Fruit fly (Drosophila melanogaster) whole organism, embryonic: ENCODE results near the gene Sulf1.

Experiments
- Abd-B ChIP-seq: fragments of 200-800 bp; sonication (Bioruptor generic); optimal IDR thresholded peaks from 2 replicates; lab custom pipeline; 2018; ENCODE audit warnings: missing biosample characterization, mild to moderate bottlenecking, missing genetic modification characterization, moderate library complexity
- Blimp-1 ChIP-seq: fragments of 200-800 bp; sonication (Bioruptor generic); optimal IDR thresholded peaks from 3 replicates; lab custom pipeline; 2018; ENCODE audit warnings: missing biosample characterization, missing genetic modification characterization, mild to moderate bottlenecking, moderate library complexity, missing genetic modification reagents
- CG10565 ChIP-seq: fragments of 200-800 bp; sonication (Bioruptor generic); optimal IDR thresholded peaks from 3 replicates; lab custom pipeline; 2016; ENCODE audit warnings: missing biosample characterization, mild to moderate bottlenecking, missing genetic modification characterization
- CG10979 ChIP-seq: fragments of 200-800 bp; sonication (Bioruptor generic); optimal IDR thresholded peaks from 2 replicates; lab custom pipeline; 2018; ENCODE audit warnings: missing biosample characterization, mild to moderate bottlenecking, missing genetic modification characterization, moderate library complexity
- CG13123 ChIP-seq: fragments of 200-800 bp; sonication (Bioruptor generic); optimal IDR thresholded peaks from 2 replicates; lab custom pipeline; 2016; ENCODE audit warnings: missing biosample characterization, missing genetic modification characterization
- CG1603 ChIP-seq: fragments of 200-800 bp; sonication (Bioruptor generic); optimal IDR thresholded peaks from 2 replicates; lab custom pipeline; 2019; ENCODE audit warnings: missing biosample characterization, mild to moderate bottlenecking, missing genetic modification characterization, moderate library complexity
- CG17359 ChIP-seq: fragments of 200-800 bp; sonication (Bioruptor generic); optimal IDR thresholded peaks from 3 replicates; lab custom pipeline; 2018; ENCODE audit warnings: missing biosample characterization, mild to moderate bottlenecking, missing genetic modification characterization, moderate library complexity
- CG17568 ChIP-seq: fragments of 200-800 bp; sonication (Bioruptor generic); optimal IDR thresholded peaks from 2 replicates; lab custom pipeline; 2018; ENCODE audit warnings: missing biosample characterization, mild to moderate bottlenecking, missing genetic modification characterization, moderate library complexity
- CG2129 ChIP-seq: fragments of 200-800 bp; sonication (Bioruptor generic); IDR thresholded peaks from 2 replicates; pipeline ENCODE4 v1.3.6; 2022; ENCODE audit warnings: missing biosample characterization, missing genetic modification characterization; ENCODE audit not compliant: partially characterized antibody
- CG2889 ChIP-seq: fragments of 200-800 bp; sonication (Bioruptor generic); IDR thresholded peaks from 3 replicates; pipeline ENCODE4 v1.3.6; 2022; ENCODE audit warnings: missing biosample characterization, missing genetic modification characterization
- CG30020 ChIP-seq: fragments of 200-800 bp; optimal IDR thresholded peaks from 2 replicates; lab custom pipeline; 2019; ENCODE audit warnings: missing biosample characterization, mild to moderate bottlenecking, missing genetic modification characterization, moderate library complexity
- CG30403 ChIP-seq: fragments of 200-800 bp; sonication (Bioruptor generic); optimal IDR thresholded peaks from 3 replicates; lab custom pipeline; 2016; ENCODE audit warnings: missing biosample characterization, missing genetic modification characterization
- CG32772 ChIP-seq: fragments of 200-800 bp; sonication (Bioruptor generic); IDR thresholded peaks from 2 replicates; pipeline ENCODE4 v1.3.6; 2022; ENCODE audit warnings: missing biosample characterization, missing genetic modification characterization
- CG34422 ChIP-seq: fragments of 200-800 bp; sonication (Bioruptor generic); IDR thresholded peaks from 3 replicates; pipeline ENCODE4 v1.3.6; 2022; ENCODE audit warnings: missing biosample characterization, missing genetic modification characterization
- CG6175 ChIP-seq: fragments of 200-800 bp; sonication (Bioruptor generic); IDR thresholded peaks from 3 replicates; pipeline ENCODE4 v1.3.6; 2022; ENCODE audit warnings: missing biosample characterization, missing genetic modification characterization
- CG6654 ChIP-seq: fragments of 200-800 bp; sonication (Bioruptor generic); optimal IDR thresholded peaks from 2 replicates; lab custom pipeline; 2017; ENCODE audit warnings: missing biosample characterization, mild to moderate bottlenecking, missing genetic modification characterization
- CG6689 ChIP-seq: fragments of 200-800 bp; sonication (Bioruptor generic); IDR thresholded peaks from 2 replicates; pipeline ENCODE4 v1.3.6; 2022; ENCODE audit warnings: missing biosample characterization, missing genetic modification characterization
- CG7928 ChIP-seq: fragments of 200-800 bp; sonication (Bioruptor generic); optimal IDR thresholded peaks from 2 replicates; lab custom pipeline; 2017; ENCODE audit warnings: missing biosample characterization, mild to moderate bottlenecking, missing genetic modification characterization
- CG8281 ChIP-seq: fragments of 200-800 bp; sonication (Bioruptor generic); optimal IDR thresholded peaks from 2 replicates; lab custom pipeline; 2018; ENCODE audit warnings: missing biosample characterization, mild to moderate bottlenecking, missing genetic modification characterization, moderate library complexity
- CG8388 ChIP-seq: fragments of 200-800 bp; sonication (Bioruptor generic); optimal IDR thresholded peaks from 2 replicates; lab custom pipeline; 2019; ENCODE audit warnings: missing biosample characterization, mild to moderate bottlenecking, missing genetic modification characterization, moderate library complexity
- Dip2 ChIP-seq: fragments of 200-800 bp; sonication (Bioruptor generic); IDR thresholded peaks from 2 replicates; pipeline ENCODE4 v1.3.6; 2022; ENCODE audit warnings: missing biosample characterization, missing genetic modification characterization
- Doc2 ChIP-seq: fragments of 200-800 bp; sonication (Bioruptor generic); IDR thresholded peaks from 2 replicates; pipeline ENCODE4 v1.3.6; 2022; ENCODE audit warnings: missing biosample characterization, missing genetic modification characterization
- Drgx ChIP-seq: fragments of 200-800 bp; sonication (Bioruptor generic); IDR thresholded peaks from 2 replicates; pipeline ENCODE4 v1.3.6; 2022; ENCODE audit warnings: missing biosample characterization, missing genetic modification characterization
- Ets97D ChIP-seq: fragments of 200-800 bp; sonication (Bioruptor generic); optimal IDR thresholded peaks from 3 replicates; lab custom pipeline; 2016; ENCODE audit warnings: missing biosample characterization, missing genetic modification characterization
- H15 ChIP-seq: fragments of 200-800 bp; sonication (Bioruptor generic); IDR thresholded peaks from 3 replicates; pipeline ENCODE4 v1.3.6; 2022; ENCODE audit warnings: missing biosample characterization, missing genetic modification characterization
- Meics ChIP-seq: fragments of 200-800 bp; sonication (Bioruptor generic); optimal IDR thresholded peaks from 2 replicates; lab custom pipeline; 2017; ENCODE audit warnings: missing biosample characterization, mild to moderate bottlenecking, missing genetic modification characterization
- Mrtf ChIP-seq: fragments of 200-800 bp; sonication (Bioruptor generic); IDR thresholded peaks from 3 replicates; pipeline ENCODE4 v1.3.6; 2022; ENCODE audit warnings: missing biosample characterization, missing genetic modification characterization
- NfI ChIP-seq: fragments of 200-800 bp; sonication (Bioruptor generic); optimal IDR thresholded peaks from 3 replicates; lab custom pipeline; 2018; ENCODE audit warnings: missing biosample characterization, mild to moderate bottlenecking, missing genetic modification characterization, moderate library complexity
- Ptx1 ChIP-seq: fragments of 200-800 bp; sonication (Bioruptor generic); IDR thresholded peaks from 2 replicates; pipeline ENCODE4 v1.3.6; 2022; ENCODE audit warnings: missing biosample characterization, missing genetic modification characterization
- Xbp1 ChIP-seq: fragments of 200-800 bp; sonication (Bioruptor generic); optimal IDR thresholded peaks from 3 replicates; lab custom pipeline; 2016; ENCODE audit warnings: missing biosample characterization, mild to moderate bottlenecking, missing genetic modification characterization
- YL-1 ChIP-seq: fragments of 200-800 bp; sonication (Bioruptor generic); optimal IDR thresholded peaks from 3 replicates; lab custom pipeline; 2017; ENCODE audit warnings: missing biosample characterization, mild to moderate bottlenecking, missing genetic modification characterization
- bab2 ChIP-seq: fragments of 200-800 bp; sonication (Bioruptor generic); optimal IDR thresholded peaks from 2 replicates; lab custom pipeline; 2016; ENCODE audit warnings: missing biosample characterization, missing genetic modification characterization
- btn ChIP-seq: fragments of 200-800 bp; sonication (Bioruptor generic); optimal IDR thresholded peaks from 2 replicates; lab custom pipeline; 2016; ENCODE audit warnings: missing biosample characterization, missing genetic modification characterization
- cwo ChIP-seq: fragments of 200-800 bp; sonication (Bioruptor generic); optimal IDR thresholded peaks from 3 replicates; lab custom pipeline; 2017; ENCODE audit warnings: missing biosample characterization, missing genetic modification characterization, mild to moderate bottlenecking, moderate library complexity, missing genetic modification reagents
- en ChIP-seq: fragments of 200-800 bp; sonication (Bioruptor generic); optimal IDR thresholded peaks from 2 replicates; lab custom pipeline; 2016; ENCODE audit warnings: missing biosample characterization, missing genetic modification characterization
- exex ChIP-seq: fragments of 200-800 bp; sonication (Bioruptor generic); optimal IDR thresholded peaks from 4 replicates; lab custom pipeline; 2018; ENCODE audit warnings: missing biosample characterization, mild to moderate bottlenecking, missing genetic modification characterization, moderate library complexity
- ken ChIP-seq: fragments of 200-800 bp; sonication (Bioruptor generic); IDR thresholded peaks from 3 replicates; pipeline ENCODE4 v1.3.6; 2022; ENCODE audit warnings: missing biosample characterization, missing genetic modification characterization
- lab ChIP-seq: fragments of 200-800 bp; sonication (Bioruptor generic); optimal IDR thresholded peaks from 3 replicates; lab custom pipeline; 2017; ENCODE audit warnings: missing biosample characterization, missing genetic modification characterization, mild to moderate bottlenecking, moderate library complexity, missing genetic modification reagents
- lbe ChIP-seq: fragments of 200-800 bp; sonication (Bioruptor generic); optimal IDR thresholded peaks from 2 replicates; lab custom pipeline; 2016; ENCODE audit warnings: missing biosample characterization, mild to moderate bottlenecking, missing genetic modification characterization
- lmd ChIP-seq: fragments of 200-800 bp; sonication (Bioruptor generic); IDR thresholded peaks from 2 replicates; pipeline ENCODE4 v1.3.6; 2022; ENCODE audit warnings: missing biosample characterization, missing genetic modification characterization
- mirr ChIP-seq: fragments of 200-800 bp; sonication (Bioruptor generic); optimal IDR thresholded peaks from 3 replicates; lab custom pipeline; 2018; ENCODE audit warnings: missing biosample characterization, mild to moderate bottlenecking, missing genetic modification characterization
- phol ChIP-seq: fragments of 200-800 bp; sonication (Bioruptor generic); optimal IDR thresholded peaks from 3 replicates; lab custom pipeline; 2018; ENCODE audit warnings: missing biosample characterization, mild to moderate bottlenecking, missing genetic modification characterization, moderate library complexity
- pzg ChIP-seq: fragments of 200-800 bp; sonication (Bioruptor generic); optimal IDR thresholded peaks from 3 replicates; lab custom pipeline; 2018; ENCODE audit warnings: missing biosample characterization, mild to moderate bottlenecking, missing genetic modification characterization, moderate library complexity
- repo ChIP-seq: fragments of 200-800 bp; sonication (Bioruptor generic); optimal IDR thresholded peaks from 2 replicates; lab custom pipeline; 2016; ENCODE audit warnings: missing biosample characterization, missing genetic modification characterization
- salm ChIP-seq: fragments of 200-800 bp; sonication (Bioruptor generic); optimal IDR thresholded peaks from 2 replicates; lab custom pipeline; 2018; ENCODE audit warnings: missing biosample characterization, mild to moderate bottlenecking, missing genetic modification characterization
- sna ChIP-seq: fragments of 200-800 bp; sonication (Bioruptor generic); IDR thresholded peaks from 2 replicates; pipeline ENCODE4 v1.3.6; 2022; ENCODE audit warnings: missing biosample characterization, missing genetic modification characterization; ENCODE audit not compliant: partially characterized antibody
- ssp ChIP-seq: fragments of 200-800 bp; sonication (Bioruptor generic); IDR thresholded peaks from 2 replicates; pipeline ENCODE4 v1.3.6; 2022; ENCODE audit warnings: missing biosample characterization, missing genetic modification characterization
- tin ChIP-seq: fragments of 200-800 bp; sonication (Bioruptor generic); optimal IDR thresholded peaks from 3 replicates; lab custom pipeline; 2016; ENCODE audit warnings: missing biosample characterization, missing genetic modification characterization
- tx ChIP-seq: fragments of 200-800 bp; sonication (Bioruptor generic); optimal IDR thresholded peaks from 2 replicates; lab custom pipeline; 2016; ENCODE audit warnings: missing biosample characterization, missing genetic modification characterization
- zen ChIP-seq: fragments of 200-800 bp; sonication (Bioruptor generic); optimal IDR thresholded peaks from 3 replicates; lab custom pipeline; 2018; ENCODE audit warnings: missing biosample characterization, mild to moderate bottlenecking, missing genetic modification characterization, moderate library complexity

Sulf1 gene

dm6 chr3R:16331809-16332343, 7.5 kb downstream of the Sulf1 start (continued):
- TF ChIP-seq Blimp-1 (peak; percentile 49), lmd (GFP tag; lab: Robert Waterston, UW) (no peak), lbe (peak; percentile 39), CG7928 (GFP tag; lab: Kevin White, UChicago) (no peak), lab (peak; percentile 88), ken (no peak), CG2889 (GFP tag; lab: Robert Waterston, UW) (0 out of 3 replicates have a peak, but pooled peaks have one; percentile 35), tin (GFP tag; lab: Kevin White, UChicago) (no peak), YL-1 (peak; percentile 65), phol (tag; lab: Kevin White, UChicago) (no peak), sna (no peak), Drgx (GFP tag; lab: Robert Waterston, UW) (no peak), CG32772 (0 out of 2 replicates have a peak, but pooled peaks have one; percentile 21), CG8388 (GFP tag; lab: Kevin White, UChicago) (no peak), tx (GFP tag; lab: Kevin White, UChicago) (peak; percentile 23), Ets97D (GFP tag; lab: Kevin White, UChicago) (no peak), CG1603 (tag; lab: Kevin White, UChicago) (peak; percentile 80), CG10565 (no peak), CG17568 (peak; percentile 87), Doc2 (GFP tag; lab: Robert Waterston, UW) (no peak), CG30020 (no peak), Mrtf (GFP tag; lab: Robert Waterston, UW) (no peak), CG2129 (GFP tag; lab: Robert Waterston, UW) (no peak), NfI (GFP tag; lab: Kevin White, UChicago) (peak; percentile 20), exex (peak; percentile 52), CG8281 (tag; lab: Kevin White, UChicago) (peak; percentile 39), salm (tag; lab: Kevin White, UChicago) (peak; percentile 59), CG30403 (no peak), CG6689 (no peak; the same call in 1 of the 2 replicates), zen (tag; lab: Kevin White, UChicago) (no peak), Dip2 (GFP tag; lab: Robert Waterston, UW) (no peak), btn (GFP tag; lab: Kevin White, UChicago) (peak; percentile 53), pzg (GFP tag; lab: Kevin White, UChicago) (no peak), CG10979 (tag; lab: Kevin White, UChicago) (peak; percentile 42), en (no peak), mirr (GFP tag; lab: Kevin White, UChicago) (peak; percentile 72), Xbp1 (GFP tag; lab: Kevin White, UChicago) (no peak), Meics (GFP tag; lab: Kevin White, UChicago) (peak; percentile 61), CG13123 (GFP tag; lab: Kevin White, UChicago) (peak; percentile 81), CG6175 (GFP tag; lab: Robert Waterston, UW) (peak; percentile 48; the same call in 1 of the 3 replicates), repo (no peak), ssp (GFP tag; lab: Robert Waterston, UW) (no peak), Abd-B (GFP tag; lab: Kevin White, UChicago) (no peak), bab2 (GFP tag; lab: Kevin White, UChicago) (peak; percentile 72), H15 (GFP tag; lab: Robert Waterston, UW) (peak; percentile 65; the same call in 2 of the 3 replicates), CG17359 (tag; lab: Kevin White, UChicago) (peak; percentile 33), CG34422 (0 out of 3 replicates have a peak, but pooled peaks have one; percentile 19), CG6654 (no peak), cwo (GFP tag; lab: Kevin White, UChicago) (peak; percentile 22), Ptx1 (GFP tag; lab: Robert Waterston, UW) (no peak)
